Fruit fly (Drosophila melanogaster) whole organism, prepupa: Measurements from ENCODE around the gene Indy.
A peak's percentile ranks its signal among the peaks of the same experiment; 100 is the strongest.

ENCODE experiments used
- CG10669 ChIP-seq: fragments of 200-800 bp; sonication (Bioruptor generic); optimal IDR thresholded peaks from 3 replicates; lab custom pipeline; 2018; ENCODE audit warnings: missing biosample characterization, mild to moderate bottlenecking, missing genetic modification characterization, moderate library complexity
- CG11294 ChIP-seq: fragments of 200-800 bp; sonication (Bioruptor generic); IDR thresholded peaks from 2 replicates; pipeline ENCODE4 v1.3.6; 2022; ENCODE audit warnings: missing biosample characterization, missing genetic modification characterization
- CG11762 ChIP-seq: fragments of 200-800 bp; sonication (Bioruptor generic); optimal IDR thresholded peaks from 3 replicates; lab custom pipeline; 2016; ENCODE audit warnings: missing biosample characterization, missing genetic modification characterization; ENCODE audit not compliant: insufficient read depth
- CG11902 ChIP-seq: fragments of 200-800 bp; sonication (Bioruptor generic); optimal IDR thresholded peaks from 3 replicates; lab custom pipeline; 2016; ENCODE audit warnings: missing biosample characterization, missing genetic modification characterization
- CG15336 ChIP-seq: fragments of 200-800 bp; sonication (Bioruptor generic); IDR thresholded peaks from 2 replicates; pipeline ENCODE4 v1.3.6; 2022; ENCODE audit warnings: missing biosample characterization, missing genetic modification characterization
- CG1621 ChIP-seq: fragments of 200-800 bp; sonication (Bioruptor generic); optimal IDR thresholded peaks from 3 replicates; lab custom pipeline; 2018; ENCODE audit warnings: missing biosample characterization, mild to moderate bottlenecking, missing genetic modification characterization
- CG16779 ChIP-seq: fragments of 200-800 bp; sonication (Bioruptor generic); optimal IDR thresholded peaks from 3 replicates; lab custom pipeline; 2017; ENCODE audit warnings: missing biosample characterization, mild to moderate bottlenecking, missing genetic modification characterization
- CG31627 ChIP-seq: fragments of 200-800 bp; sonication (Bioruptor generic); optimal IDR thresholded peaks from 3 replicates; lab custom pipeline; 2016; ENCODE audit warnings: missing biosample characterization, missing genetic modification characterization
- CG32006 ChIP-seq: fragments of 200-800 bp; sonication (Bioruptor generic); optimal IDR thresholded peaks from 3 replicates; lab custom pipeline; 2017; ENCODE audit warnings: missing biosample characterization, mild to moderate bottlenecking, missing genetic modification characterization
- CG3919 ChIP-seq: fragments of 200-800 bp; sonication (Bioruptor generic); optimal IDR thresholded peaks from 3 replicates; lab custom pipeline; 2016; ENCODE audit warnings: missing biosample characterization, missing genetic modification characterization
- CG6163 ChIP-seq: fragments of 200-800 bp; sonication (Bioruptor generic); IDR thresholded peaks from 3 replicates; pipeline ENCODE4 v1.3.6; 2022; ENCODE audit warnings: missing biosample characterization, missing genetic modification characterization
- CG6276 ChIP-seq: fragments of 200-800 bp; sonication (Bioruptor generic); optimal IDR thresholded peaks from 2 replicates; lab custom pipeline; 2017; ENCODE audit warnings: missing biosample characterization, mild to moderate bottlenecking, missing genetic modification characterization
- CG6808 ChIP-seq: fragments of 200-800 bp; sonication (Bioruptor generic); optimal IDR thresholded peaks from 3 replicates; lab custom pipeline; 2017; ENCODE audit warnings: missing biosample characterization, missing genetic modification characterization, mild to moderate bottlenecking, moderate library complexity, missing genetic modification reagents
- CG6854 ChIP-seq: fragments of 200-800 bp; sonication (Bioruptor generic); optimal IDR thresholded peaks from 2 replicates; lab custom pipeline; 2017; ENCODE audit warnings: missing biosample characterization, mild to moderate bottlenecking, missing genetic modification characterization
- CG7368 ChIP-seq: fragments of 200-800 bp; sonication (Bioruptor generic); optimal IDR thresholded peaks from 3 replicates; lab custom pipeline; 2016; ENCODE audit warnings: missing biosample characterization, missing genetic modification characterization
- CG8319 ChIP-seq: fragments of 200-800 bp; sonication (Bioruptor generic); optimal IDR thresholded peaks from 3 replicates; lab custom pipeline; 2016; ENCODE audit warnings: missing biosample characterization, missing genetic modification characterization
- CG8632 ChIP-seq: fragments of 200-800 bp; sonication (Bioruptor generic); optimal IDR thresholded peaks from 3 replicates; lab custom pipeline; 2016; ENCODE audit warnings: missing biosample characterization, missing genetic modification characterization
- CG9139 ChIP-seq: fragments of 200-800 bp; sonication (Bioruptor generic); optimal IDR thresholded peaks from 3 replicates; lab custom pipeline; 2017; ENCODE audit warnings: missing biosample characterization, mild to moderate bottlenecking, missing genetic modification characterization
- Eip78C ChIP-seq: fragments of 200-800 bp; sonication (Bioruptor generic); peaks from one replicate; lab custom pipeline; 2016; ENCODE audit warnings: missing biosample characterization, missing genetic modification characterization
- Eip93F ChIP-seq: fragments of 200-800 bp; sonication (Bioruptor generic); optimal IDR thresholded peaks from 2 replicates; lab custom pipeline; 2016; ENCODE audit warnings: missing biosample characterization, mild to moderate bottlenecking, missing genetic modification characterization
- Ets21C ChIP-seq: fragments of 200-800 bp; sonication (Bioruptor generic); optimal IDR thresholded peaks from 3 replicates; lab custom pipeline; 2016; ENCODE audit warnings: missing biosample characterization, missing genetic modification characterization
- Hr38 ChIP-seq: sonication (Bioruptor generic); optimal IDR thresholded peaks from 2 replicates; lab custom pipeline; 2016; ENCODE audit warnings: missing biosample characterization, missing genetic modification characterization
- Hr39 ChIP-seq: fragments of 200-800 bp; sonication (Bioruptor generic); optimal IDR thresholded peaks from 2 replicates; lab custom pipeline; 2016; ENCODE audit warnings: missing biosample characterization, missing genetic modification characterization
- Hr4 ChIP-seq: fragments of 200-800 bp; sonication (Bioruptor generic); optimal IDR thresholded peaks from 3 replicates; lab custom pipeline; 2016; ENCODE audit warnings: missing biosample characterization, missing genetic modification characterization
- Met ChIP-seq: fragments of 200-800 bp; sonication (Bioruptor generic); optimal IDR thresholded peaks from 3 replicates; lab custom pipeline; 2016; ENCODE audit warnings: missing biosample characterization, missing genetic modification characterization
- OdsH ChIP-seq: fragments of 200-800 bp; sonication (Bioruptor generic); optimal IDR thresholded peaks from 3 replicates; lab custom pipeline; 2016; ENCODE audit warnings: missing biosample characterization, missing genetic modification characterization
- Smox ChIP-seq: fragments of 200-800 bp; sonication (Bioruptor generic); optimal IDR thresholded peaks from 3 replicates; lab custom pipeline; 2016; ENCODE audit warnings: missing biosample characterization, missing genetic modification characterization
- Sox14 ChIP-seq: fragments of 200-800 bp; sonication (Bioruptor generic); optimal IDR thresholded peaks from 3 replicates; lab custom pipeline; 2016; ENCODE audit warnings: missing biosample characterization, missing genetic modification characterization
- Sox15 ChIP-seq: fragments of 200-800 bp; sonication (Bioruptor generic); optimal IDR thresholded peaks from 3 replicates; lab custom pipeline; 2016; ENCODE audit warnings: missing biosample characterization, missing genetic modification characterization
- achi ChIP-seq: fragments of 200-800 bp; sonication (Bioruptor generic); optimal IDR thresholded peaks from 3 replicates; lab custom pipeline; 2016; ENCODE audit warnings: missing biosample characterization, missing genetic modification characterization
- acj6 ChIP-seq: fragments of 200-800 bp; sonication (Bioruptor generic); optimal IDR thresholded peaks from 3 replicates; lab custom pipeline; 2016; ENCODE audit warnings: missing biosample characterization, missing genetic modification characterization
- dac ChIP-seq: fragments of 200-800 bp; sonication (Bioruptor generic); optimal IDR thresholded peaks from 2 replicates; lab custom pipeline; 2017; ENCODE audit warnings: missing biosample characterization, mild to moderate bottlenecking, missing genetic modification characterization
- dsx ChIP-seq: fragments of 200-800 bp; optimal IDR thresholded peaks from 3 replicates; lab custom pipeline; 2019; ENCODE audit warnings: missing biosample characterization, mild to moderate bottlenecking, missing genetic modification characterization, moderate library complexity; ENCODE audit not compliant: poor library complexity, severe bottlenecking
- esn ChIP-seq: fragments of 200-800 bp; sonication (Bioruptor generic); optimal IDR thresholded peaks from 2 replicates; lab custom pipeline; 2016; ENCODE audit warnings: missing biosample characterization, mild to moderate bottlenecking, missing genetic modification characterization, moderate library complexity
- fd59A ChIP-seq: fragments of 200-800 bp; sonication (Bioruptor generic); optimal IDR thresholded peaks from 2 replicates; lab custom pipeline; 2017; ENCODE audit warnings: missing biosample characterization, mild to moderate bottlenecking, missing genetic modification characterization, missing genetic modification reagents
- fd85E ChIP-seq: fragments of 200-800 bp; sonication (Bioruptor generic); optimal IDR thresholded peaks from 3 replicates; lab custom pipeline; 2016; ENCODE audit warnings: missing biosample characterization, missing genetic modification characterization
- lz ChIP-seq: fragments of 200-800 bp; sonication (Bioruptor generic); optimal IDR thresholded peaks from 3 replicates; lab custom pipeline; 2016; ENCODE audit warnings: missing biosample characterization, missing genetic modification characterization
- net ChIP-seq: fragments of 200-800 bp; sonication (Bioruptor generic); optimal IDR thresholded peaks from 3 replicates; lab custom pipeline; 2016; ENCODE audit warnings: missing biosample characterization, missing genetic modification characterization
- pdm3 ChIP-seq: fragments of 200-800 bp; sonication (Bioruptor generic); optimal IDR thresholded peaks from 3 replicates; lab custom pipeline; 2016; ENCODE audit warnings: missing biosample characterization, missing genetic modification characterization
- salr ChIP-seq, 2 experiments: fragments of 200-800 bp; sonication (Bioruptor generic); optimal IDR thresholded peaks; 3 replicates each; lab custom pipeline; 2016 to 2018; ENCODE audit warnings: missing biosample characterization in 2 of 2, missing genetic modification characterization in 2 of 2, mild to moderate bottlenecking in 1 of 2
- spab ChIP-seq: fragments of 200-800 bp; sonication (Bioruptor generic); optimal IDR thresholded peaks from 2 replicates; lab custom pipeline; 2017; ENCODE audit warnings: missing biosample characterization, mild to moderate bottlenecking, missing genetic modification characterization, missing genetic modification reagents
- svp ChIP-seq: fragments of 200-800 bp; sonication (Bioruptor generic); peaks from one replicate; lab custom pipeline; 2016; ENCODE audit warnings: missing biosample characterization, missing genetic modification characterization
- topi ChIP-seq: fragments of 200-800 bp; sonication (Bioruptor generic); optimal IDR thresholded peaks from 3 replicates; lab custom pipeline; 2016; ENCODE audit warnings: missing biosample characterization, missing genetic modification characterization
- vri ChIP-seq: fragments of 200-800 bp; sonication (Bioruptor generic); optimal IDR thresholded peaks from 3 replicates; lab custom pipeline; 2016; ENCODE audit warnings: missing biosample characterization, mild to moderate bottlenecking, missing genetic modification characterization

The Indy gene

DNA sequence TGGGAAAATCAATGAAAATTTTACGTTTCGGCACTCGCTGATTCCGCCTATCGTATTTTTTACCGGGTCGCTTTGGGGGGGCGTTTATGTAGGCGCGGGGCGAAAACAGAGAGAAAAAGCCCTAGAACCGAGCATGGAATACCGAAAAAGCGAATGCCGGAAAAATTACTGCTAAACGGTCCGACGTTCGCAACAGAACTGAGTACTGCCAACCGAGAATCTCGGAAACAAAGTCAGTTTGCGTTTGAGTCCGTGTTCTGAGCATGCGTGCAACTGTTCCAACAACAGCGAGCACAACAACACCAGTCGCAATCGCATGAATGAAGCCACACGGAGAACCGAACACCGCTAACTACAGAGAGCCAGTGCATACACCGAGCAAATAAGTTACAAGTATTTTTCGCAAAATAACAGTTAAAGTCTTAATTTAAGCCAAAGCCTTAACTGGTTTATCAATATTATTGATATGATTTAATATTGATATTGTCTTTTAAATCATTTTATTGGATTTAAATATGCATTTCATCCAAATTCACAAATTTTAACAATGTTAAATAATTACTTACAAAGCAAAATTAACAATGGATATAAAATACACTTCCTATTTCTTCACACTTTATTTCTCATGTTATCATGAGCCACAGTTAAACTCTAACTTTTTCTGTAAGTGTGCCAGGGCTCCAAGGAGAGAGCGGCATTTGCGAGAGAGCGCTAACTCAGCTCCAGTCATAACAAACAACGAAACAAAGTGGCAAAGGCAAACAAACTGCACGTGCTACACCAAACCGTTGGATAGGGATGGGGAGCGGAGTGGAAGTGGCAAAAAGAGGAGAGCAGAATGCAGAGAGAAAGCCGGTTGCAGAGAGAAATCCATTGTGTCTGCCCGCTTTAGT lies 44.5 kb upstream of the Indy start, which contains the start of gene CG3961 (continued):
- TF ChIP-seq CG32006 (GFP tag; lab: Kevin White, UChicago) (peak; percentile 100), pdm3 (GFP tag; lab: Kevin White, UChicago) (peak; percentile 98), vri (GFP tag; lab: Kevin White, UChicago) (peak; percentile 89), CG7368 (GFP tag; lab: Kevin White, UChicago) (peak; percentile 97), CG31627 (GFP tag; lab: Kevin White, UChicago) (peak; percentile 96), Ets21C (GFP tag; lab: Kevin White, UChicago) (peak; percentile 91), salr (GFP tag; optimal IDR thresholded peaks at IDR 0.05; lab: Kevin White, UChicago) (peak; percentile 85 to 100), CG11762 (GFP tag; lab: Kevin White, UChicago) (peak; percentile 98), topi (peak; percentile 98), CG10669 (GFP tag; lab: Kevin White, UChicago) (peak; percentile 98), lz (GFP tag; lab: Kevin White, UChicago) (peak; percentile 98), Sox15 (peak; percentile 98), Hr39 (peak; percentile 94), Eip78C (peak; percentile 100), CG8319 (GFP tag; lab: Kevin White, UChicago) (peak; percentile 96), CG6163 (peak; percentile 89), esn (GFP tag; lab: Kevin White, UChicago) (peak; percentile 99), CG16779 (peak; percentile 98), spab (GFP tag; lab: Kevin White, UChicago) (peak; percentile 99), CG6808 (GFP tag; lab: Kevin White, UChicago) (peak; percentile 99), Met (GFP tag; lab: Kevin White, UChicago) (peak; percentile 98), net (GFP tag; lab: Kevin White, UChicago) (peak; percentile 99)
- TF ChIP-seq, all 60 proteins: peak for 59

- TF ChIP-seq Sox14 (GFP tag; lab: Kevin White, UChicago): peak; percentile 10
- TF ChIP-seq achi (GFP tag; lab: Kevin White, UChicago): no peak
- no peak for TF ChIP-seq CG7368 (GFP tag; lab: Kevin White, UChicago)
- TF ChIP-seq CG8632 (GFP tag; lab: Kevin White, UChicago): peak; percentile 1
- no peak for TF ChIP-seq Eip93F (GFP tag; lab: Kevin White, UChicago)
- no peak for TF ChIP-seq Hr38 (GFP tag; lab: Kevin White, UChicago)
- TF ChIP-seq Ets21C (GFP tag; lab: Kevin White, UChicago): no peak
- no peak for TF ChIP-seq CG1621 (tag; lab: Kevin White, UChicago)
- TF ChIP-seq CG3919 (GFP tag; lab: Kevin White, UChicago): no peak
- TF ChIP-seq Sox15: no peak
- peak; percentile 65 for TF ChIP-seq CG6276 (GFP tag; lab: Kevin White, UChicago)
- peak; percentile 10 for TF ChIP-seq acj6
- TF ChIP-seq CG9139: peak; percentile 70
- no peak for TF ChIP-seq Hr39
- peak; percentile 19 for TF ChIP-seq pdm3 (GFP tag; lab: Kevin White, UChicago)
- no peak for TF ChIP-seq fd85E
- TF ChIP-seq Hr4 (GFP tag; lab: Kevin White, UChicago): no peak
- TF ChIP-seq CG6854 (GFP tag; lab: Kevin White, UChicago): peak; percentile 16
- no peak for TF ChIP-seq CG31627 (GFP tag; lab: Kevin White, UChicago)
- TF ChIP-seq dsx: no peak
- TF ChIP-seq CG6163: peak; percentile 29; the same call in 1 of the 3 replicates
- TF ChIP-seq CG11762 (GFP tag; lab: Kevin White, UChicago): no peak
- peak; percentile 71 for TF ChIP-seq CG6808 (GFP tag; lab: Kevin White, UChicago)
- peak; percentile 16; the same call in 1 of the 2 replicates for TF ChIP-seq CG11294
- TF ChIP-seq CG15336: peak; percentile 31; the same call in 1 of the 2 replicates
- no peak for TF ChIP-seq dac (GFP tag; lab: Kevin White, UChicago)
- peak; percentile 5 for TF ChIP-seq Smox (GFP tag; lab: Kevin White, UChicago)
- peak; percentile 48 for TF ChIP-seq Met (GFP tag; lab: Kevin White, UChicago)
- no peak for TF ChIP-seq CG11902 (GFP tag; lab: Kevin White, UChicago)
- TF ChIP-seq net (GFP tag; lab: Kevin White, UChicago): peak; percentile 46
- peak; percentile 30 for TF ChIP-seq CG16779
- peak; percentile 94 for TF ChIP-seq svp
- peak; percentile 25 for TF ChIP-seq OdsH (GFP tag; lab: Kevin White, UChicago)
- TF ChIP-seq topi: peak; percentile 14
- TF ChIP-seq fd59A (GFP tag; lab: Kevin White, UChicago): no peak
Measured at dm6 chr3L:18889222-18889866, 43.3 kb upstream of the Indy start.
